Worm (Caenorhabditis elegans) whole organism, L3 larva: Measurements from ENCODE around the gene str-206.

Experiments used
- R02D3.7 ChIP-seq: fragments of 150-350 bp; optimal IDR thresholded peaks from 2 replicates; lab custom pipeline; 2014; ENCODE audit warnings: missing biosample characterization, missing genetic modification characterization
- ZK546.5 ChIP-seq: sonication (generic microtip); optimal IDR thresholded peaks from 2 replicates; lab custom pipeline; 2017; ENCODE audit warnings: missing biosample characterization, missing genetic modification characterization
- ama-1 ChIP-seq: fragments of 150-350 bp; optimal IDR thresholded peaks from 2 replicates; lab custom pipeline; 2018
- ceh-16 ChIP-seq: sonication (generic microtip); optimal IDR thresholded peaks from 2 replicates; lab custom pipeline; 2017; ENCODE audit warnings: missing biosample characterization, missing genetic modification characterization
- ceh-28 ChIP-seq: fragments of 150-350 bp; optimal IDR thresholded peaks from 2 replicates; lab custom pipeline; 2014; ENCODE audit warnings: missing biosample characterization, missing genetic modification reagents, missing genetic modification characterization
- ceh-82 ChIP-seq: fragments of 150-350 bp; optimal IDR thresholded peaks from 2 replicates; lab custom pipeline; 2014; ENCODE audit warnings: missing biosample characterization, missing genetic modification characterization
- ceh-9 ChIP-seq: sonication (generic microtip); optimal IDR thresholded peaks from 2 replicates; lab custom pipeline; 2018; ENCODE audit warnings: missing biosample characterization, missing genetic modification characterization
- daf-12 ChIP-seq: fragments of 150-350 bp; optimal IDR thresholded peaks from 2 replicates; lab custom pipeline; 2014; ENCODE audit warnings: missing biosample characterization, missing genetic modification reagents, missing genetic modification characterization
- egl-27 ChIP-seq: sonication (generic microtip); optimal IDR thresholded peaks from 4 replicates; lab custom pipeline; 2017; ENCODE audit warnings: missing biosample characterization, missing genetic modification reagents, missing genetic modification characterization
- egl-5 ChIP-seq: fragments of 150-350 bp; optimal IDR thresholded peaks from 2 replicates; lab custom pipeline; 2017; ENCODE audit warnings: missing biosample characterization, missing genetic modification reagents, missing genetic modification characterization, inconsistent platforms
- elt-1 ChIP-seq: fragments of 150-350 bp; optimal IDR thresholded peaks from 2 replicates; lab custom pipeline; 2014; ENCODE audit warnings: missing biosample characterization, missing genetic modification characterization
- elt-2 ChIP-seq: sonication (generic microtip); optimal IDR thresholded peaks from 2 replicates; lab custom pipeline; 2016; ENCODE audit warnings: missing genetic modification reagents, mild to moderate bottlenecking, missing genetic modification characterization, missing compliant biosample characterization
- elt-3 ChIP-seq, 3 experiments: fragments of 150-350 bp in 1 of 3; sonication (generic microtip) in 2 of 3; optimal IDR thresholded peaks; 2 replicates in 2 of 3; 4 replicates in 1 of 3; lab custom pipeline; 2014 to 2017; ENCODE audit warnings: missing biosample characterization in 3 of 3, missing genetic modification characterization in 3 of 3
- eor-1 ChIP-seq, 2 experiments: fragments of 150-350 bp; optimal IDR thresholded peaks; 2 replicates each; lab custom pipeline; 2014 to 2018; ENCODE audit warnings: missing biosample characterization in 2 of 2, missing genetic modification characterization in 2 of 2
- fkh-2 ChIP-seq: fragments of 150-350 bp; optimal IDR thresholded peaks from 2 replicates; lab custom pipeline; 2014; ENCODE audit warnings: missing biosample characterization, missing genetic modification reagents, missing genetic modification characterization
- fos-1 ChIP-seq: fragments of 150-350 bp; optimal IDR thresholded peaks from 2 replicates; lab custom pipeline; 2014; ENCODE audit warnings: missing biosample characterization, missing genetic modification characterization
- hmg-11 ChIP-seq: sonication (generic microtip); optimal IDR thresholded peaks from 2 replicates; lab custom pipeline; 2016; ENCODE audit warnings: missing genetic modification characterization, missing compliant biosample characterization
- jun-1 ChIP-seq: fragments of 150-350 bp; optimal IDR thresholded peaks from 2 replicates; lab custom pipeline; 2014; ENCODE audit warnings: missing biosample characterization, missing genetic modification reagents, missing genetic modification characterization
- lin-15B ChIP-seq: fragments of 150-350 bp; optimal IDR thresholded peaks from 2 replicates; lab custom pipeline; 2014; ENCODE audit warnings: missing biosample characterization, missing genetic modification characterization
- lin-39 ChIP-seq: fragments of 150-350 bp; optimal IDR thresholded peaks from 2 replicates; lab custom pipeline; 2018; ENCODE audit warnings: missing biosample characterization, missing genetic modification reagents, missing genetic modification characterization
- lsy-12 ChIP-seq: sonication (generic microtip); optimal IDR thresholded peaks from 2 replicates; lab custom pipeline; 2016; ENCODE audit warnings: mild to moderate bottlenecking, missing genetic modification characterization, missing compliant biosample characterization
- mdl-1 ChIP-seq: fragments of 150-350 bp; optimal IDR thresholded peaks from 2 replicates; lab custom pipeline; 2014; ENCODE audit warnings: missing biosample characterization, missing genetic modification characterization
- mml-1 ChIP-seq: fragments of 150-350 bp; sonication (generic microtip); optimal IDR thresholded peaks from 3 replicates; lab custom pipeline; 2014; ENCODE audit warnings: missing biosample characterization, missing genetic modification characterization
- nfya-1 ChIP-seq: sonication (generic microtip); optimal IDR thresholded peaks from 2 replicates; lab custom pipeline; 2017; ENCODE audit warnings: missing genetic modification characterization, mild to moderate bottlenecking, missing compliant biosample characterization, antibody characterized with exemption, moderate library complexity; ENCODE audit not compliant: insufficient read depth
- nhr-11 ChIP-seq: fragments of 150-350 bp; optimal IDR thresholded peaks from 2 replicates; lab custom pipeline; 2014; ENCODE audit warnings: missing biosample characterization, missing genetic modification characterization
- nhr-12 ChIP-seq: fragments of 150-350 bp; optimal IDR thresholded peaks from 2 replicates; lab custom pipeline; 2014; ENCODE audit warnings: missing biosample characterization, missing genetic modification characterization
- nhr-23 ChIP-seq: fragments of 150-350 bp; optimal IDR thresholded peaks from 2 replicates; lab custom pipeline; 2014; ENCODE audit warnings: missing biosample characterization, missing genetic modification reagents, missing genetic modification characterization
- nhr-237 ChIP-seq: fragments of 150-350 bp; optimal IDR thresholded peaks from 2 replicates; lab custom pipeline; 2014; ENCODE audit warnings: missing biosample characterization, missing genetic modification characterization
- nhr-25 ChIP-seq: sonication (generic microtip); optimal IDR thresholded peaks from 2 replicates; lab custom pipeline; 2017; ENCODE audit warnings: missing biosample characterization, missing genetic modification characterization
- nhr-28 ChIP-seq: fragments of 150-350 bp; optimal IDR thresholded peaks from 2 replicates; lab custom pipeline; 2014; ENCODE audit warnings: missing biosample characterization, missing genetic modification characterization
- nhr-43 ChIP-seq: sonication (generic microtip); optimal IDR thresholded peaks from 2 replicates; lab custom pipeline; 2016; ENCODE audit warnings: mild to moderate bottlenecking, missing genetic modification characterization, missing compliant biosample characterization; ENCODE audit not compliant: poor library complexity, severe bottlenecking
- nhr-67 ChIP-seq: fragments of 150-350 bp; optimal IDR thresholded peaks from 2 replicates; lab custom pipeline; 2014; ENCODE audit warnings: missing biosample characterization, missing genetic modification characterization
- nhr-76 ChIP-seq: fragments of 150-350 bp; sonication (generic microtip); optimal IDR thresholded peaks from 5 replicates; lab custom pipeline; 2014; ENCODE audit warnings: missing biosample characterization, missing genetic modification characterization
- nhr-77 ChIP-seq: fragments of 150-350 bp; optimal IDR thresholded peaks from 2 replicates; lab custom pipeline; 2014; ENCODE audit warnings: missing biosample characterization, missing genetic modification characterization
- pha-4 ChIP-seq: fragments of 150-350 bp; optimal IDR thresholded peaks from 2 replicates; lab custom pipeline; 2014; ENCODE audit warnings: missing biosample characterization, missing genetic modification reagents, missing genetic modification characterization
- pqm-1 ChIP-seq: fragments of 150-350 bp; optimal IDR thresholded peaks from 2 replicates; lab custom pipeline; 2017; ENCODE audit warnings: missing biosample characterization, missing genetic modification characterization, inconsistent platforms
- sea-2 ChIP-seq: fragments of 150-350 bp; sonication (generic microtip); optimal IDR thresholded peaks from 4 replicates; lab custom pipeline; 2014; ENCODE audit warnings: missing biosample characterization, missing genetic modification reagents, missing genetic modification characterization
- snpc-4 ChIP-seq: fragments of 150-350 bp; optimal IDR thresholded peaks from 2 replicates; lab custom pipeline; 2014; ENCODE audit warnings: missing biosample characterization, missing genetic modification characterization
- tbx-2 ChIP-seq: sonication (generic microtip); optimal IDR thresholded peaks from 2 replicates; lab custom pipeline; 2016; ENCODE audit warnings: mild to moderate bottlenecking, missing genetic modification characterization, missing compliant biosample characterization
- unc-39 ChIP-seq: sonication (generic microtip); optimal IDR thresholded peaks from 4 replicates; lab custom pipeline; 2017; ENCODE audit warnings: missing biosample characterization, missing genetic modification characterization
- unc-62 ChIP-seq: fragments of 150-350 bp; sonication (generic microtip); optimal IDR thresholded peaks from 4 replicates; lab custom pipeline; 2014; ENCODE audit warnings: missing biosample characterization, missing genetic modification reagents, missing genetic modification characterization
- zag-1 ChIP-seq: fragments of 150-350 bp; optimal IDR thresholded peaks from 2 replicates; lab custom pipeline; 2014; ENCODE audit warnings: missing biosample characterization, missing genetic modification characterization
- ztf-11 ChIP-seq: fragments of 150-350 bp; optimal IDR thresholded peaks from 2 replicates; lab custom pipeline; 2014; ENCODE audit warnings: missing biosample characterization, missing genetic modification characterization
- ztf-4 ChIP-seq: fragments of 150-350 bp; optimal IDR thresholded peaks from 2 replicates; lab custom pipeline; 2014; ENCODE audit warnings: missing biosample characterization, missing genetic modification characterization

str-206 gene

DNA sequence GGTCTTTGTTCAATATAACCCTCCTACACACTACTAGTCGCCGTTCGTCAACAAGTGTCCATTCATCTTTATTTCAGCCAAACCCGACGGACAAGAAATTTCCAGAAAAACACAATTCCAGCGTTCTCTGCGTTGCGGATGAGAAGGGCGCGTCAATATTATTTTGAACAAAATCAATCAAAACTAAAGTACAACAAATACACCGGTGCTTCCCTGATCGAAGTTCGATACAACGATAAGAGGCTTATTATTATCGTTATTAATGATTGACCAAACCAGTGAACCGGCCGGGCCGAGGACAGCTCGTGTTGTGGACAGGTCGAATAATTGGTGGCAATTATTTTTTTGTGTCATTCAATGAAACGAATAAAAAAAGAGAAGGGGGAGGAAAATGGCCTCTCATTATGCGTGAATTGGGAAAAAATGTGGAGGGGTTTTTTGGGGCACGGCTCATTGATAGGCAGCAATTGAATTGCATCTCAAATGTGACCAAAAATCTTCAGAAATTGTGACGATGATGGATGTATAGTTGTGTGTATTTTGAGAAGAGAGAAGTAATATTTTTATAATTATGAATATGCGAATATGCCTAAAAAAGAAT lies 12.8 kb downstream of the str-206 start:
- TF ChIP-seq elt-2 (tag; lab: Kevin White, UChicago), result peak; percentile 57
- no peak for TF ChIP-seq lin-15B
- TF ChIP-seq lsy-12 (tag; lab: Kevin White, UChicago), result no peak
- no peak for TF ChIP-seq nhr-28 (tag; lab: Kevin White, UChicago)
- no peak for TF ChIP-seq lin-39 (tag; lab: Kevin White, UChicago)
- no peak for TF ChIP-seq ceh-16 (tag; lab: Kevin White, UChicago)
- TF ChIP-seq ztf-4 (tag; lab: Kevin White, UChicago), result no peak
- no peak for TF ChIP-seq unc-62 (GFP tag; lab: Kevin White, UChicago)
- peak; percentile 31 for TF ChIP-seq nfya-1 (tag; lab: Kevin White, UChicago)
- no peak for TF ChIP-seq ceh-9 (tag; lab: Kevin White, UChicago)
- TF ChIP-seq elt-3 (tag; optimal IDR thresholded peaks at IDR 0.05; lab: Kevin White, UChicago), result no peak
- TF ChIP-seq ceh-28 (tag; lab: Kevin White, UChicago), result no peak
- no peak for TF ChIP-seq egl-27
- TF ChIP-seq tbx-2, result peak; percentile 28
- no peak for TF ChIP-seq eor-1 (tag; optimal IDR thresholded peaks at IDR 0.05; lab: Kevin White, UChicago)
- TF ChIP-seq mml-1 (tag; lab: Kevin White, UChicago), result no peak
- no peak for TF ChIP-seq ZK546.5 (tag; lab: Kevin White, UChicago)
- TF ChIP-seq daf-12 (tag; lab: Kevin White, UChicago), result no peak
- TF ChIP-seq unc-39, result no peak
- TF ChIP-seq nhr-77 (tag; lab: Kevin White, UChicago), result no peak
- TF ChIP-seq egl-5 (tag; lab: Kevin White, UChicago), result peak; percentile 92
- TF ChIP-seq ama-1, result peak; percentile 28
- peak; percentile 36 for TF ChIP-seq pqm-1 (tag; lab: Kevin White, UChicago)
- no peak for TF ChIP-seq nhr-11
- TF ChIP-seq hmg-11, result no peak
- TF ChIP-seq nhr-67 (tag; lab: Kevin White, UChicago), result no peak
- TF ChIP-seq mdl-1 (tag; lab: Kevin White, UChicago), result no peak
- peak; percentile 54 for TF ChIP-seq pha-4 (tag; lab: Kevin White, UChicago)
- TF ChIP-seq ztf-11 (tag; lab: Kevin White, UChicago), result no peak
- no peak for TF ChIP-seq zag-1 (tag; lab: Kevin White, UChicago)
- no peak for TF ChIP-seq sea-2

DNA sequence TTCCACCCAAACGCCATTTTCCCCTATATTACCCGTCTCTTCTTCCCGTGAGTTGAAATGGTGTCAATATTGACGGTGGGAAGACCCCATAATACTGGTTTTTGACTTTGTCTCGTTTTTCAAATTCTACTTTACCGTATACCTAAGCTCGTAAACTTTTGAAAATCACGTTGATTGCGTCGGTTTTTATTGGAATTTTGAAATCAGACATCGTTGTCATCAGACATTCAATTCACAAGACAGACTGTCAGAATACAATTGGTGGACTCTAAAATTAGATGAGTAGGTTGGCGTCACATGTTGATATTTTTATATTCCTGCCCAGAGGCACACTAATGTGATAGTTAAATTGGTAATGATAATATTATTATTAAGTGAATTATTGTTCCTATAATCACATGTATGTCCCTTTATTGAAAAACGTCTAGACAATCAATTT lies 14.0 kb downstream of the str-206 start:
- TF ChIP-seq zag-1 (tag; lab: Kevin White, UChicago) (no peak), pha-4 (tag; lab: Kevin White, UChicago) (peak; percentile 97)

DNA sequence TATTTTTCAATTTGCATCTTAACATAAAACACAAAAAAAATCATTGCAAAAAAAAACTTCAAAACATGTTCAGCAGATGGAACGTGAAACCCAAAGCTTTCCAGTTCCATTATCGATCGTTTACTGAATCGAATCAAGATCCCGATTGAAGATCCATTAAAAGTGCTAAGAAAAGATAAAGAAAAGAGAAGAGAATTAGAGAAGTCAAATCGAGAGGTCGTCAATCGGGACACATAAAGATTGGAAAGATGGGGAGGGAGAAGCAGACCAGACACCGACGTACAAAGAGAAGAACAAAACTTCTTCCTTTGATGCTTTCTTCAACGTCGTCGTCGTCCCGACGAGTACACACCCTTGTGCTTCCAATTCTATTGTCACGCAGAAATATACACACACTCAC lies 15.0 kb downstream of the str-206 start:
- no peak for TF ChIP-seq R02D3.7 (tag; lab: Kevin White, UChicago)
- TF ChIP-seq unc-62 (GFP tag; lab: Kevin White, UChicago), result no peak
- no peak for TF ChIP-seq egl-27
- no peak for TF ChIP-seq mml-1 (tag; lab: Kevin White, UChicago)
- no peak for TF ChIP-seq ZK546.5 (tag; lab: Kevin White, UChicago)
- no peak for TF ChIP-seq mdl-1 (tag; lab: Kevin White, UChicago)
- TF ChIP-seq snpc-4 (tag; lab: Kevin White, UChicago), result no peak
- TF ChIP-seq nhr-11, result no peak
- peak; percentile 70 for TF ChIP-seq nhr-23 (tag; lab: Kevin White, UChicago)
- no peak for TF ChIP-seq ztf-11 (tag; lab: Kevin White, UChicago)
- TF ChIP-seq elt-2 (tag; lab: Kevin White, UChicago), result no peak
- TF ChIP-seq ama-1, result no peak
- TF ChIP-seq fkh-2 (tag; lab: Kevin White, UChicago), result no peak
- no peak for TF ChIP-seq sea-2
- TF ChIP-seq pqm-1 (tag; lab: Kevin White, UChicago), result no peak
- no peak for TF ChIP-seq tbx-2
- TF ChIP-seq nhr-28 (tag; lab: Kevin White, UChicago), result no peak
- no peak for TF ChIP-seq ztf-4 (tag; lab: Kevin White, UChicago)
- peak; percentile 19 for TF ChIP-seq nfya-1 (tag; lab: Kevin White, UChicago)
- TF ChIP-seq pha-4 (tag; lab: Kevin White, UChicago), result no peak
- peak; percentile 53 for TF ChIP-seq egl-5 (tag; lab: Kevin White, UChicago)
- no peak for TF ChIP-seq nhr-237 (tag; lab: Kevin White, UChicago)
- TF ChIP-seq ceh-82 (tag; lab: Kevin White, UChicago), result no peak
- TF ChIP-seq nhr-76 (tag; lab: Kevin White, UChicago), result no peak
- TF ChIP-seq unc-39, result no peak
- no peak for TF ChIP-seq elt-3 (tag; optimal IDR thresholded peaks at IDR 0.05; lab: Kevin White, UChicago)
- TF ChIP-seq nhr-77 (tag; lab: Kevin White, UChicago), result no peak
- TF ChIP-seq ceh-9 (tag; lab: Kevin White, UChicago), result no peak
- TF ChIP-seq ceh-16 (tag; lab: Kevin White, UChicago), result no peak
- no peak for TF ChIP-seq lin-39 (tag; lab: Kevin White, UChicago)
- no peak for TF ChIP-seq nhr-12 (tag; lab: Kevin White, UChicago)
- TF ChIP-seq nhr-25 (tag; lab: Kevin White, UChicago), result peak; percentile 38
- TF ChIP-seq eor-1 (tag; optimal IDR thresholded peaks at IDR 0.05; lab: Kevin White, UChicago), result no peak
- TF ChIP-seq nhr-43, result no peak
- no peak for TF ChIP-seq lin-15B
- no peak for TF ChIP-seq lsy-12 (tag; lab: Kevin White, UChicago)
- no peak for TF ChIP-seq jun-1 (tag; lab: Kevin White, UChicago)
- peak; percentile 26 for TF ChIP-seq ceh-28 (tag; lab: Kevin White, UChicago)
- no peak for TF ChIP-seq daf-12 (tag; lab: Kevin White, UChicago)
- TF ChIP-seq elt-1 (tag; lab: Kevin White, UChicago), result peak; percentile 78
- no peak for TF ChIP-seq fos-1 (tag; lab: Kevin White, UChicago)
